Worm (Caenorhabditis elegans): ENCODE results near the gene C48B4.3.

Gene C48B4.3

DNA sequence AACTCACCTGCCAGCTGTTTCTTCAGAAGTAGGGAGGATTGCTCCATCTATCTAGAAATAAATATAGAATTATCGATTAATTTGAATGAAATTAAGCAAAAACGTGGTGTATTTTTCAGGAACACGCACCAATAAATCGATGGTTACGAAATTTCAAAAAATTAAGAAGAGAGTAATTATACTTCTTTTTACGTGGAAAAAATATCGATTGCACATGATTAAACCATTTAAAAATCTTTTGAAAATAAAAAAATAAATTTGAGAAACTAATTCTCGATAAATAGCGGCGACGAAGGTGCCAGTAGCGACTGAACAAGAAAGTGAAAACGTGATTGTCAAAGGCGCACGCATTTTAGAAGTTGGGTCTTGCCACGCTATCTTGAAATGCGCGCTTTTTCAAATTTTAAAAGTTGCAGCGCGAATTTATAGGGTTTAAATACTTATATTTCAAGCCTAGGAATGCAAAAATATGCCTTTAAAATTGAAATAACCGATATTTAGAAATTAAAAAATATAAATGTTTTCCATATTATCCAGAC is 49.0 kb upstream of the C48B4.3 start, which contains the start of gene ubc-7 (continued):
- TF ChIP-seq F26F4.8 (GFP tag; conservative IDR thresholded peaks at IDR 0.05) (no peak), egl-27 (tag; optimal IDR thresholded peaks at IDR 0.05) (no peak), zfp-2 (tag; optimal IDR thresholded peaks at IDR 0.05) (no peak), gei-8 (GFP tag; optimal IDR thresholded peaks at IDR 0.05) (no peak), mdl-1 (tag; optimal IDR thresholded peaks at IDR 0.05) (peak in 1 of 2 experiments; percentile 90), F44E2.7 (GFP tag; IDR thresholded peaks at IDR 0.05) (no peak), cey-2 (tag; optimal IDR thresholded peaks at IDR 0.05; ENCODE audit: borderline replicate concordance, insufficient read depth) (no peak), attf-4 (tag; optimal IDR thresholded peaks at IDR 0.05) (no peak), dve-1 (tag; optimal IDR thresholded peaks at IDR 0.05; ENCODE audit: insufficient read depth) (peak; percentile 76), zip-11 (GFP tag; IDR thresholded peaks at IDR 0.05) (no peak), pqm-1 (tag; optimal IDR thresholded peaks at IDR 0.05) (no peak)

- no peak for TF ChIP-seq nhr-11 (tag; optimal IDR thresholded peaks at IDR 0.05)
- TF ChIP-seq F10B5.3 (tag; optimal IDR thresholded peaks at IDR 0.05) = peak; percentile 64
- TF ChIP-seq lsy-2 (tag; optimal IDR thresholded peaks at IDR 0.05) = peak in 1 of 2 experiments; percentile 84
- peak; percentile 61 for TF ChIP-seq unc-130 (GFP tag; optimal IDR thresholded peaks at IDR 0.05)
- TF ChIP-seq nhr-25 (tag; optimal IDR thresholded peaks at IDR 0.05; ENCODE audit: borderline replicate concordance, insufficient read depth) = no peak
- TF ChIP-seq snpc-4 (tag; optimal IDR thresholded peaks at IDR 0.05) = no peak
- TF ChIP-seq vab-7 (GFP tag; IDR thresholded peaks at IDR 0.05) = 0 out of 2 replicates have a peak, but pooled peaks have one; percentile 37
- TF ChIP-seq daf-12 (tag; optimal IDR thresholded peaks at IDR 0.05) = no peak
- TF ChIP-seq ceh-82 (tag; optimal IDR thresholded peaks at IDR 0.05) = no peak
- TF ChIP-seq snpc-1.2 (GFP tag; IDR thresholded peaks at IDR 0.05) = no peak
- TF ChIP-seq fkh-10 (GFP tag; optimal IDR thresholded peaks at IDR 0.05) = no peak
- no peak for TF ChIP-seq nhr-111 (GFP tag; optimal IDR thresholded peaks at IDR 0.05)
- no peak for TF ChIP-seq spr-3 (GFP tag; optimal IDR thresholded peaks at IDR 0.05)
- 0 out of 2 replicates have a peak, but pooled peaks have one; percentile 29 for TF ChIP-seq ceh-20 (GFP tag; IDR thresholded peaks at IDR 0.05)
- TF ChIP-seq ceh-44 (GFP tag; IDR thresholded peaks at IDR 0.05) = no peak
- peak; percentile 91 for TF ChIP-seq mes-2 (tag; optimal IDR thresholded peaks at IDR 0.05; ENCODE audit: poor library complexity, severe bottlenecking)
- TF ChIP-seq ceh-62 (tag; optimal IDR thresholded peaks at IDR 0.05) = no peak
- TF ChIP-seq ztf-7 (tag; optimal IDR thresholded peaks at IDR 0.05) = peak; percentile 60
- peak; percentile 71 for TF ChIP-seq dpl-1 (GFP tag; optimal IDR thresholded peaks at IDR 0.05)
- TF ChIP-seq ZK337.2 (GFP tag; IDR thresholded peaks at IDR 0.05) = no peak
- peak in 1 of 2 experiments; percentile 74 for TF ChIP-seq hif-1 (tag; optimal IDR thresholded peaks at IDR 0.05)
- peak; percentile 20 for TF ChIP-seq nhr-28 (tag; optimal IDR thresholded peaks at IDR 0.05)
- TF ChIP-seq tra-1 (GFP tag; IDR thresholded peaks at IDR 0.05) = no peak
- no peak for TF ChIP-seq madf-5 (GFP tag; IDR thresholded peaks at IDR 0.05)
- TF ChIP-seq set-16 (GFP tag; IDR thresholded peaks at IDR 0.05) = no peak
- peak; percentile 77 for TF ChIP-seq duxl-1 (tag; optimal IDR thresholded peaks at IDR 0.05; ENCODE audit: poor library complexity)
- no peak for TF ChIP-seq Y75B8A.6 (GFP tag; IDR thresholded peaks at IDR 0.05)
- TF ChIP-seq ama-1 (optimal IDR thresholded peaks at IDR 0.05) = peak; percentile 83
- TF ChIP-seq aha-1 (tag) = peak; percentile 72
- TF ChIP-seq D1046.2 (GFP tag; IDR thresholded peaks at IDR 0.05) = no peak
- peak; percentile 72; the same call in 1 of the 2 replicates for TF ChIP-seq mdt-29 (GFP tag; IDR thresholded peaks at IDR 0.05)
- peak; percentile 45 for TF ChIP-seq daf-19 (GFP tag; conservative IDR thresholded peaks at IDR 0.05)
- TF ChIP-seq T26A8.4 (GFP tag; IDR thresholded peaks at IDR 0.05) = peak; percentile 82
- no peak for TF ChIP-seq lin-15B (tag; optimal IDR thresholded peaks at IDR 0.05)
- no peak for TF ChIP-seq egl-27 (tag; optimal IDR thresholded peaks at IDR 0.05)
- peak; percentile 58; the same call in 1 of the 2 replicates for TF ChIP-seq arid-1 (GFP tag; conservative IDR thresholded peaks at IDR 0.05)
- 0 out of 2 replicates have a peak, but pooled peaks have one; percentile 56 for TF ChIP-seq Y105C5A.15 (GFP tag; IDR thresholded peaks at IDR 0.05)
- TF ChIP-seq aly-2 (tag; optimal IDR thresholded peaks at IDR 0.05) = no peak
- TF ChIP-seq mep-1 (tag; optimal IDR thresholded peaks at IDR 0.05) = peak; percentile 75
- TF ChIP-seq nhr-6 (tag; optimal IDR thresholded peaks at IDR 0.05) = peak; percentile 81
These were observed 47.7 kb upstream of the C48B4.3 start, which contains the start of gene rpac-19 for ce11 chrIII:9629855-9630254. TSS of gene rpac-19 (minus strand) at chrIII:9629885.

Data from whole organism, L4 larva.